Fruit fly (Drosophila melanogaster) whole organism, embryonic: ENCODE results near the gene Cow.

Experiments used
- Bteb2 ChIP-seq: fragments of 200-800 bp; sonication (Bioruptor generic); optimal IDR thresholded peaks from 2 replicates; lab custom pipeline; 2016; ENCODE audit warnings: missing biosample characterization, missing genetic modification characterization
- CG10979 ChIP-seq: fragments of 200-800 bp; sonication (Bioruptor generic); optimal IDR thresholded peaks from 2 replicates; lab custom pipeline; 2018; ENCODE audit warnings: missing biosample characterization, mild to moderate bottlenecking, missing genetic modification characterization, moderate library complexity
- CG11398 ChIP-seq: fragments of 200-800 bp; sonication (Bioruptor generic); optimal IDR thresholded peaks from 2 replicates; lab custom pipeline; 2016; ENCODE audit warnings: missing biosample characterization, missing genetic modification characterization
- CG12942 ChIP-seq: fragments of 200-800 bp; sonication (Bioruptor generic); optimal IDR thresholded peaks from 3 replicates; lab custom pipeline; 2016; ENCODE audit warnings: missing biosample characterization, missing genetic modification characterization
- CG15479 ChIP-seq: fragments of 200-800 bp; sonication (Bioruptor generic); optimal IDR thresholded peaks from 3 replicates; lab custom pipeline; 2019; ENCODE audit warnings: missing biosample characterization, mild to moderate bottlenecking, missing genetic modification characterization, moderate library complexity
- CG2120 ChIP-seq: fragments of 200-800 bp; sonication (Bioruptor generic); optimal IDR thresholded peaks from 3 replicates; lab custom pipeline; 2016; ENCODE audit warnings: missing biosample characterization, missing genetic modification characterization
- CG30403 ChIP-seq: fragments of 200-800 bp; sonication (Bioruptor generic); optimal IDR thresholded peaks from 3 replicates; lab custom pipeline; 2016; ENCODE audit warnings: missing biosample characterization, missing genetic modification characterization
- CG3847 ChIP-seq: fragments of 200-800 bp; sonication (Bioruptor generic); IDR thresholded peaks from 2 replicates; pipeline ENCODE4 v1.3.6; 2022; ENCODE audit warnings: missing biosample characterization, missing genetic modification characterization
- CG4854 ChIP-seq: fragments of 200-800 bp; sonication (Bioruptor generic); optimal IDR thresholded peaks from 2 replicates; lab custom pipeline; 2016; ENCODE audit warnings: missing biosample characterization, missing genetic modification characterization, inconsistent platforms
- CG8290 ChIP-seq, 3 experiments: fragments of 200-800 bp; sonication (Bioruptor generic); optimal IDR thresholded peaks; 2 replicates each; lab custom pipeline; 2016 to 2019; ENCODE audit warnings: missing biosample characterization in 3 of 3, missing genetic modification characterization in 3 of 3, mild to moderate bottlenecking in 2 of 3, moderate library complexity in 1 of 3
- CG8765 ChIP-seq: fragments of 200-800 bp; sonication (Bioruptor generic); IDR thresholded peaks from 2 replicates; pipeline ENCODE4 v1.3.6; 2022; ENCODE audit warnings: missing biosample characterization, missing genetic modification characterization
- CG9215 ChIP-seq: fragments of 200-800 bp; sonication (Bioruptor generic); IDR thresholded peaks from 2 replicates; pipeline ENCODE4 v1.3.6; 2022; ENCODE audit warnings: missing biosample characterization, missing genetic modification characterization
- CG9727 ChIP-seq: fragments of 200-800 bp; sonication (Bioruptor generic); optimal IDR thresholded peaks from 3 replicates; lab custom pipeline; 2017; ENCODE audit warnings: missing biosample characterization, mild to moderate bottlenecking, missing genetic modification characterization
- CG9797 ChIP-seq: fragments of 200-800 bp; sonication (Bioruptor generic); optimal IDR thresholded peaks from 3 replicates; lab custom pipeline; 2018; ENCODE audit warnings: missing biosample characterization, mild to moderate bottlenecking, missing genetic modification characterization
- CrebB ChIP-seq: fragments of 200-800 bp; sonication (Bioruptor generic); optimal IDR thresholded peaks from 3 replicates; lab custom pipeline; 2018; ENCODE audit warnings: missing biosample characterization, mild to moderate bottlenecking, missing genetic modification characterization
- Dbx ChIP-seq: fragments of 200-800 bp; sonication (Bioruptor generic); IDR thresholded peaks from 3 replicates; pipeline ENCODE4 v1.3.6; 2022; ENCODE audit warnings: missing biosample characterization, missing genetic modification characterization
- Dip3 ChIP-seq: fragments of 200-800 bp; sonication (Bioruptor generic); optimal IDR thresholded peaks from 3 replicates; lab custom pipeline; 2016; ENCODE audit warnings: missing biosample characterization, missing genetic modification characterization
- Dll ChIP-seq: fragments of 200-800 bp; sonication (Bioruptor generic); IDR thresholded peaks from 4 replicates; pipeline ENCODE4 v1.3.6; 2022; ENCODE audit warnings: missing biosample characterization, missing genetic modification characterization; ENCODE audit not compliant: partially characterized antibody
- Doc3 ChIP-seq: fragments of 200-800 bp; sonication (Bioruptor generic); IDR thresholded peaks from 3 replicates; pipeline ENCODE4 v1.3.6; 2022; ENCODE audit warnings: missing biosample characterization, missing genetic modification characterization; ENCODE audit not compliant: partially characterized antibody
- Drgx ChIP-seq: fragments of 200-800 bp; sonication (Bioruptor generic); IDR thresholded peaks from 2 replicates; pipeline ENCODE4 v1.3.6; 2022; ENCODE audit warnings: missing biosample characterization, missing genetic modification characterization
- E2f2 ChIP-seq: fragments of 200-800 bp; sonication (Bioruptor generic); IDR thresholded peaks from 2 replicates; pipeline ENCODE4 v1.3.6; 2022; ENCODE audit warnings: missing biosample characterization, missing genetic modification characterization
- Ets65A ChIP-seq: fragments of 200-800 bp; sonication (Bioruptor generic); peaks from one replicate; lab custom pipeline; 2016; ENCODE audit warnings: missing biosample characterization, missing genetic modification characterization
- Fer1 ChIP-seq: fragments of 200-800 bp; sonication (Bioruptor generic); optimal IDR thresholded peaks from 2 replicates; lab custom pipeline; 2017; ENCODE audit warnings: missing biosample characterization, mild to moderate bottlenecking, missing genetic modification characterization
- Fer3 ChIP-seq: fragments of 200-800 bp; sonication (Bioruptor generic); optimal IDR thresholded peaks from 2 replicates; lab custom pipeline; 2018; ENCODE audit warnings: missing biosample characterization, mild to moderate bottlenecking, missing genetic modification characterization, moderate library complexity
- GATAe ChIP-seq: fragments of 200-800 bp; sonication (Bioruptor generic); conservative IDR thresholded peaks from 2 replicates; pipeline ENCODE4 v1.3.6; 2022; ENCODE audit warnings: missing biosample characterization, missing genetic modification characterization
- Hey ChIP-seq: fragments of 200-800 bp; sonication (Bioruptor generic); optimal IDR thresholded peaks from 3 replicates; lab custom pipeline; 2018; ENCODE audit warnings: missing biosample characterization, mild to moderate bottlenecking, missing genetic modification characterization
- Lhr ChIP-seq: fragments of 200-800 bp; sonication (Bioruptor generic); optimal IDR thresholded peaks from 3 replicates; lab custom pipeline; 2017; ENCODE audit warnings: mild to moderate bottlenecking, missing biosample characterization, missing genetic modification reagents, missing genetic modification characterization
- MBD-R2 ChIP-seq: fragments of 200-800 bp; sonication (Bioruptor generic); IDR thresholded peaks from 2 replicates; pipeline ENCODE4 v1.3.6; 2022; ENCODE audit warnings: missing biosample characterization, missing genetic modification characterization
- MTF-1 ChIP-seq: fragments of 200-800 bp; sonication (Bioruptor generic); optimal IDR thresholded peaks from 2 replicates; lab custom pipeline; 2018; ENCODE audit warnings: missing biosample characterization, mild to moderate bottlenecking, missing genetic modification characterization, borderline replicate concordance
- Med ChIP-seq: fragments of 200-800 bp; sonication (Bioruptor generic); peaks from one replicate; lab custom pipeline; 2016; ENCODE audit warnings: missing biosample characterization, missing genetic modification characterization, mild to moderate bottlenecking, inconsistent platforms, moderate library complexity
- Meics ChIP-seq: fragments of 200-800 bp; sonication (Bioruptor generic); optimal IDR thresholded peaks from 2 replicates; lab custom pipeline; 2017; ENCODE audit warnings: missing biosample characterization, mild to moderate bottlenecking, missing genetic modification characterization
- Oli ChIP-seq: fragments of 200-800 bp; sonication (Bioruptor generic); optimal IDR thresholded peaks from 2 replicates; lab custom pipeline; 2018; ENCODE audit warnings: missing biosample characterization, mild to moderate bottlenecking, missing genetic modification characterization, moderate library complexity
- Optix ChIP-seq: fragments of 200-800 bp; sonication (Bioruptor generic); IDR thresholded peaks from 3 replicates; pipeline ENCODE4 v1.3.6; 2022; ENCODE audit warnings: missing biosample characterization, missing genetic modification characterization
- ato ChIP-seq: fragments of 200-800 bp; sonication (Bioruptor generic); IDR thresholded peaks from 2 replicates; pipeline ENCODE4 v1.3.6; 2022; ENCODE audit warnings: missing biosample characterization, missing genetic modification characterization; ENCODE audit not compliant: partially characterized antibody
- crol ChIP-seq: fragments of 200-800 bp; sonication (Bioruptor generic); IDR thresholded peaks from 2 replicates; pipeline ENCODE4 v1.3.6; 2022; ENCODE audit warnings: missing biosample characterization, missing genetic modification characterization
- cwo ChIP-seq: fragments of 200-800 bp; sonication (Bioruptor generic); optimal IDR thresholded peaks from 3 replicates; lab custom pipeline; 2017; ENCODE audit warnings: missing biosample characterization, missing genetic modification characterization, mild to moderate bottlenecking, moderate library complexity, missing genetic modification reagents
- en ChIP-seq: fragments of 200-800 bp; sonication (Bioruptor generic); optimal IDR thresholded peaks from 2 replicates; lab custom pipeline; 2016; ENCODE audit warnings: missing biosample characterization, missing genetic modification characterization
- fd96Cb ChIP-seq: fragments of 200-800 bp; sonication (Bioruptor generic); optimal IDR thresholded peaks from 2 replicates; lab custom pipeline; 2018; ENCODE audit warnings: missing biosample characterization, mild to moderate bottlenecking, missing genetic modification characterization, moderate library complexity
- gcm ChIP-seq: fragments of 200-800 bp; sonication (Bioruptor generic); optimal IDR thresholded peaks from 2 replicates; lab custom pipeline; 2019; ENCODE audit warnings: missing biosample characterization, mild to moderate bottlenecking, missing genetic modification characterization, moderate library complexity
- gcm2 ChIP-seq: fragments of 200-800 bp; sonication (Bioruptor generic); optimal IDR thresholded peaks from 2 replicates; lab custom pipeline; 2016; ENCODE audit warnings: missing biosample characterization, missing genetic modification characterization
- gem ChIP-seq: fragments of 200-800 bp; sonication (Bioruptor generic); optimal IDR thresholded peaks from 2 replicates; lab custom pipeline; 2019; ENCODE audit warnings: missing biosample characterization, mild to moderate bottlenecking, missing genetic modification characterization, moderate library complexity
- grau ChIP-seq: fragments of 200-800 bp; optimal IDR thresholded peaks from 3 replicates; lab custom pipeline; 2019; ENCODE audit warnings: missing biosample characterization, mild to moderate bottlenecking, missing genetic modification characterization, moderate library complexity
- lab ChIP-seq: fragments of 200-800 bp; sonication (Bioruptor generic); optimal IDR thresholded peaks from 3 replicates; lab custom pipeline; 2017; ENCODE audit warnings: missing biosample characterization, missing genetic modification characterization, mild to moderate bottlenecking, moderate library complexity, missing genetic modification reagents
- lbe ChIP-seq: fragments of 200-800 bp; sonication (Bioruptor generic); optimal IDR thresholded peaks from 2 replicates; lab custom pipeline; 2016; ENCODE audit warnings: missing biosample characterization, mild to moderate bottlenecking, missing genetic modification characterization
- prd ChIP-seq, 3 experiments: fragments of >200 bp in 2 of 3; fragments of 200-800 bp in 1 of 3; sonication (Bioruptor generic) in 1 of 3; optimal IDR thresholded peaks in 2 of 3; IDR thresholded peaks in 1 of 3; 2 replicates in 2 of 3; 3 replicates in 1 of 3; pipeline versions ENCODE4 v1.3.6 to Lab custom; 2017 to 2022; ENCODE audit warnings: missing biosample characterization in 1 of 3, missing genetic modification characterization in 1 of 3
- salm ChIP-seq: fragments of 200-800 bp; sonication (Bioruptor generic); optimal IDR thresholded peaks from 2 replicates; lab custom pipeline; 2018; ENCODE audit warnings: missing biosample characterization, mild to moderate bottlenecking, missing genetic modification characterization
- so ChIP-seq: fragments of 200-800 bp; sonication (Bioruptor generic); IDR thresholded peaks from 3 replicates; pipeline ENCODE4 v1.3.6; 2022; ENCODE audit warnings: missing biosample characterization, missing genetic modification characterization
- sob ChIP-seq: fragments of 200-800 bp; sonication (Bioruptor generic); IDR thresholded peaks from 2 replicates; pipeline ENCODE4 v1.3.6; 2022; ENCODE audit warnings: missing biosample characterization, missing genetic modification characterization
- sug ChIP-seq: fragments of 200-800 bp; optimal IDR thresholded peaks from 2 replicates; lab custom pipeline; 2019; ENCODE audit warnings: missing biosample characterization, mild to moderate bottlenecking, missing genetic modification characterization, moderate library complexity
- trem ChIP-seq: fragments of 200-800 bp; optimal IDR thresholded peaks from 3 replicates; lab custom pipeline; 2019; ENCODE audit warnings: missing biosample characterization, mild to moderate bottlenecking, missing genetic modification characterization, moderate library complexity
- zf30C ChIP-seq: fragments of 200-800 bp; sonication (Bioruptor generic); optimal IDR thresholded peaks from 3 replicates; lab custom pipeline; 2018; ENCODE audit warnings: missing biosample characterization, mild to moderate bottlenecking, missing genetic modification characterization

The Cow gene

dm6 chr3R:23140280-23140679 is 27.8 kb upstream of the Cow start (continued):
- no peak for TF ChIP-seq CG8765 (GFP tag; lab: Robert Waterston, UW)
- TF ChIP-seq Bteb2 (GFP tag; lab: Kevin White, UChicago): no peak
- TF ChIP-seq lbe (GFP tag; lab: Kevin White, UChicago): no peak
- TF ChIP-seq gcm (GFP tag; lab: Kevin White, UChicago): no peak
- no peak for TF ChIP-seq E2f2
- TF ChIP-seq gcm2 (GFP tag; lab: Kevin White, UChicago): no peak
- TF ChIP-seq prd (optimal IDR thresholded peaks at IDR 0.05; lab: Kevin White, UChicago): no peak
- no peak for TF ChIP-seq prd (GFP tag; IDR thresholded peaks at IDR 0.05; lab: Robert Waterston, UW)
- no peak for TF ChIP-seq zf30C (GFP tag; lab: Kevin White, UChicago)
- TF ChIP-seq sug: peak; percentile 83
- peak; percentile 14 for TF ChIP-seq MTF-1
- no peak for TF ChIP-seq salm (tag; lab: Kevin White, UChicago)
- TF ChIP-seq sob (GFP tag; lab: Robert Waterston, UW): no peak
- TF ChIP-seq CG11398: no peak
- TF ChIP-seq CrebB (tag; lab: Kevin White, UChicago): no peak
- TF ChIP-seq trem: no peak
- TF ChIP-seq Optix (GFP tag; lab: Robert Waterston, UW): no peak
- TF ChIP-seq CG4854 (GFP tag; lab: Kevin White, UChicago): no peak
- TF ChIP-seq Lhr (GFP tag; lab: Kevin White, UChicago): no peak
- no peak for TF ChIP-seq en
- TF ChIP-seq Doc3: no peak
- no peak for TF ChIP-seq Oli (tag; lab: Kevin White, UChicago)
- no peak for TF ChIP-seq grau (tag; lab: Kevin White, UChicago)
- no peak for TF ChIP-seq ato (GFP tag; lab: Robert Waterston, UW)
- TF ChIP-seq Dip3 (GFP tag; lab: Kevin White, UChicago): no peak
- no peak for TF ChIP-seq CG12942 (GFP tag; lab: Kevin White, UChicago)
- no peak for TF ChIP-seq Dbx (GFP tag; lab: Robert Waterston, UW)
- TF ChIP-seq CG15479 (GFP tag; lab: Kevin White, UChicago): no peak
- TF ChIP-seq Fer3 (tag; lab: Kevin White, UChicago): no peak
- TF ChIP-seq fd96Cb (tag; lab: Kevin White, UChicago): no peak
- TF ChIP-seq CG10979 (tag; lab: Kevin White, UChicago): no peak
- TF ChIP-seq Dll (GFP tag; lab: Robert Waterston, UW): no peak

dm6 chr3R:23139634-23140010 is 27.1 kb upstream of the Cow start:
- TF ChIP-seq Med: peak; percentile 78
- peak; percentile 26 for TF ChIP-seq Meics
- no peak for TF ChIP-seq CG8290 (GFP tag; optimal IDR thresholded peaks at IDR 0.05; lab: Kevin White, UChicago)
- peak in 1 of 2 experiments; percentile 31 for TF ChIP-seq CG8290 (tag; optimal IDR thresholded peaks at IDR 0.05; lab: Kevin White, UChicago)
- TF ChIP-seq lab (GFP tag; lab: Kevin White, UChicago): peak; percentile 25
- TF ChIP-seq Ets65A (GFP tag; lab: Kevin White, UChicago): peak; percentile 35
- TF ChIP-seq so (GFP tag; lab: Robert Waterston, UW): no peak
- no peak for TF ChIP-seq CG9797 (GFP tag; lab: Kevin White, UChicago)
- peak; percentile 50 for TF ChIP-seq CG2120 (GFP tag; lab: Kevin White, UChicago)
- peak; percentile 21 for TF ChIP-seq CG9727 (GFP tag; lab: Kevin White, UChicago)
- TF ChIP-seq CG3847 (GFP tag; lab: Robert Waterston, UW): 0 out of 2 replicates have a peak, but pooled peaks have one; percentile 17
- TF ChIP-seq cwo (GFP tag; lab: Kevin White, UChicago): peak; percentile 84
- TF ChIP-seq gem (tag; lab: Kevin White, UChicago): peak; percentile 19
- peak; percentile 10 for TF ChIP-seq CG30403 (GFP tag; lab: Kevin White, UChicago)
- TF ChIP-seq GATAe (GFP tag; lab: Robert Waterston, UW): peak; percentile 82
- no peak; the same call in 1 of the 2 replicates for TF ChIP-seq MBD-R2 (GFP tag; lab: Robert Waterston, UW)
- TF ChIP-seq crol: peak; percentile 76
- peak; percentile 79 for TF ChIP-seq Hey
- no peak for TF ChIP-seq Fer1 (GFP tag; lab: Kevin White, UChicago)
- TF ChIP-seq Drgx (GFP tag; lab: Robert Waterston, UW): no peak
- 0 out of 2 replicates have a peak, but pooled peaks have one; percentile 33 for TF ChIP-seq CG9215 (GFP tag; lab: Robert Waterston, UW)
